Fruit fly (Drosophila melanogaster) Kc167 (cell line): ENCODE measurements around the gene CG16772.

Source experiments
- h ChIP-seq: fragments of >200 bp; optimal IDR thresholded peaks from 3 replicates; lab custom pipeline; 2018; ENCODE audit warnings: missing external identifiers
- psq ChIP-seq: fragments of >200 bp; optimal IDR thresholded peaks from 2 replicates; lab custom pipeline; 2017; ENCODE audit warnings: missing external identifiers
- ttk ChIP-seq: sonication (Bioruptor generic); optimal IDR thresholded peaks from 2 replicates; lab custom pipeline; 2017; ENCODE audit warnings: missing external identifiers

DNA sequence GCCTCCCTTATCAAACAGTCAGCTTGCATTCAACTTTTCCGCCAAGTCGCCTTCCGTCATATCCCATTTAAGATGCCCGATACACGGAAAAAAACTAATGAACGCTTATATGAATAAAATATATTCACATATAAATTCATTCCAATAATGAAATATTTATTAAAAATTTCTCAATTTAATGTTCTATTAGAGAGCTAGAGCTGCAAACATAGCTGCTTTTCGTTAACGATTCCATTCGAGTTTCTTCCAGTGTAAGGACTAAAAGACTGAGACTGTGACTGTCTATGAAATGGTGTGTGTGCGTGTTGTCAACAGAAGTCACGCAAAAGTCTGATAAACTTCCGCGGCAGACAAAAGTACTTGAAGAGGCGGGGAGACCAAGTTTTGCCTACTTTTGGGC is 32.4 kb upstream of the CG16772 start:
- TF ChIP-seq psq (lab: Kevin White, UChicago), result no peak
- no peak for TF ChIP-seq h (lab: Kevin White, UChicago)
- no peak for TF ChIP-seq ttk (lab: Kevin White, UChicago)
